Worm (Caenorhabditis elegans) whole organism, L1 larva: ENCODE data around the gene vps-33.1.

Experiments used
- ama-1 ChIP-seq: fragments of 150-350 bp; optimal IDR thresholded peaks from 2 replicates; lab custom pipeline; 2014
- lin-15B ChIP-seq: fragments of 150-350 bp; sonication (generic microtip); optimal IDR thresholded peaks from 3 replicates; lab custom pipeline; 2014; ENCODE audit warnings: missing biosample characterization, missing genetic modification characterization
- lir-3 ChIP-seq: sonication (generic microtip); optimal IDR thresholded peaks from 2 replicates; lab custom pipeline; 2016; ENCODE audit warnings: mild to moderate bottlenecking, missing genetic modification characterization, moderate library complexity, missing compliant biosample characterization; ENCODE audit not compliant: poor library complexity
- lsy-2 ChIP-seq, 2 experiments: fragments of 150-350 bp; optimal IDR thresholded peaks; 2 replicates each; lab custom pipeline; 2014; ENCODE audit warnings: missing biosample characterization in 2 of 2, missing genetic modification characterization in 2 of 2
- nhr-11 ChIP-seq: fragments of 150-350 bp; optimal IDR thresholded peaks from 2 replicates; lab custom pipeline; 2014; ENCODE audit warnings: missing biosample characterization, missing genetic modification characterization
- unc-130 ChIP-seq: fragments of 150-350 bp; optimal IDR thresholded peaks from 2 replicates; lab custom pipeline; 2017; ENCODE audit warnings: missing biosample characterization, missing genetic modification characterization, inconsistent platforms
- ztf-4 ChIP-seq: fragments of 150-350 bp; optimal IDR thresholded peaks from 2 replicates; lab custom pipeline; 2014; ENCODE audit warnings: missing biosample characterization, missing genetic modification characterization

DNA sequence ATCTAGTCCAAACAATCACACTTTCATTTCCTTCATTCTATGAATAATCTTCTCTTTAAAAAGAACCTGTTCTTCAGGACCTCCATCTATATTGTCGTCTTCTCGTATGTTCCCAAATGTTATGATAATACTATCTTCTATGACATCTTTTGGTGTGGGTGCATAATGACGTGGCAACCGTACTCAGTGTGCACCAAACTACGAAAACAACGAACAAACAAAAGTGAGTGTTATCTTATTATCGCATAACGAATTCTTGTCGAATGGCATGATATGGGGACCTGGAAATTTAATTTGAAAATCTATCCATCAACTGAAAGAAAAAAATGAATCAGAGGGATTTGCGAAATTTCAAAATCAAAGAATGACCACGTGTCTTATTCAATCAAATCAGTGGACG is 44.7 kb upstream of the vps-33.1 start:
- TF ChIP-seq unc-130 (tag; lab: Kevin White, UChicago) (no peak), lir-3 (tag; lab: Kevin White, UChicago) (no peak), lsy-2 (tag; optimal IDR thresholded peaks at IDR 0.05; lab: Kevin White, UChicago) (no peak), nhr-11 (no peak), lin-15B (tag; lab: Kevin White, UChicago) (no peak), ama-1 (lab: Kevin White, UChicago) (no peak), ztf-4 (tag; lab: Kevin White, UChicago) (no peak)
